Fruit fly (Drosophila melanogaster) whole organism, embryonic: ENCODE measurements around the gene Hr78.

ENCODE experiments used
- Ada2b ChIP-seq: fragments of 200-800 bp; sonication (Bioruptor generic); IDR thresholded peaks from 2 replicates; pipeline ENCODE4 v1.3.6; 2022; ENCODE audit warnings: missing biosample characterization, missing genetic modification characterization
- B-H1 ChIP-seq: fragments of 200-800 bp; sonication (Bioruptor generic); IDR thresholded peaks from 3 replicates; pipeline ENCODE4 v1.3.6; 2022; ENCODE audit warnings: missing biosample characterization, missing genetic modification characterization
- CG10274 ChIP-seq: fragments of 200-800 bp; sonication (Bioruptor generic); optimal IDR thresholded peaks from 3 replicates; lab custom pipeline; 2017; ENCODE audit warnings: missing biosample characterization, mild to moderate bottlenecking, missing genetic modification characterization
- CG10321 ChIP-seq: fragments of 200-800 bp; sonication (Bioruptor generic); IDR thresholded peaks from 2 replicates; pipeline ENCODE4 v1.3.6; 2022; ENCODE audit warnings: missing biosample characterization, missing genetic modification characterization
- CG11085 ChIP-seq: fragments of 200-800 bp; sonication (Bioruptor generic); IDR thresholded peaks from 2 replicates; pipeline ENCODE4 v1.3.6; 2022; ENCODE audit warnings: missing biosample characterization, missing genetic modification characterization
- CG12071 ChIP-seq: fragments of 200-800 bp; sonication (Bioruptor generic); optimal IDR thresholded peaks from 3 replicates; lab custom pipeline; 2018; ENCODE audit warnings: missing biosample characterization, mild to moderate bottlenecking, missing genetic modification characterization
- CG12744 ChIP-seq: fragments of 200-800 bp; sonication (Bioruptor generic); optimal IDR thresholded peaks from 2 replicates; lab custom pipeline; 2016; ENCODE audit warnings: missing biosample characterization, missing genetic modification characterization
- CG12942 ChIP-seq: fragments of 200-800 bp; sonication (Bioruptor generic); optimal IDR thresholded peaks from 3 replicates; lab custom pipeline; 2016; ENCODE audit warnings: missing biosample characterization, missing genetic modification characterization
- CG15011 ChIP-seq: fragments of 200-800 bp; sonication (Bioruptor generic); optimal IDR thresholded peaks from 3 replicates; lab custom pipeline; 2018; ENCODE audit warnings: missing biosample characterization, mild to moderate bottlenecking, missing genetic modification characterization
- CG15601 ChIP-seq: fragments of 200-800 bp; sonication (Bioruptor generic); optimal IDR thresholded peaks from 3 replicates; lab custom pipeline; 2019; ENCODE audit warnings: missing biosample characterization, mild to moderate bottlenecking, missing genetic modification characterization, moderate library complexity
- CG15696 ChIP-seq: fragments of 200-800 bp; sonication (Bioruptor generic); optimal IDR thresholded peaks from 2 replicates; lab custom pipeline; 2019; ENCODE audit warnings: missing biosample characterization, mild to moderate bottlenecking, missing genetic modification characterization, moderate library complexity
- CG2120 ChIP-seq: fragments of 200-800 bp; sonication (Bioruptor generic); optimal IDR thresholded peaks from 3 replicates; lab custom pipeline; 2016; ENCODE audit warnings: missing biosample characterization, missing genetic modification characterization
- CG2889 ChIP-seq: fragments of 200-800 bp; sonication (Bioruptor generic); IDR thresholded peaks from 3 replicates; pipeline ENCODE4 v1.3.6; 2022; ENCODE audit warnings: missing biosample characterization, missing genetic modification characterization
- CG30431 ChIP-seq: fragments of 200-800 bp; sonication (Bioruptor generic); optimal IDR thresholded peaks from 2 replicates; lab custom pipeline; 2017; ENCODE audit warnings: missing biosample characterization, missing genetic modification characterization
- CG34376 ChIP-seq: fragments of 200-800 bp; sonication (Bioruptor generic); optimal IDR thresholded peaks from 2 replicates; lab custom pipeline; 2018; ENCODE audit warnings: missing biosample characterization, mild to moderate bottlenecking, missing genetic modification characterization
- CG4328 ChIP-seq: fragments of 200-800 bp; sonication (Bioruptor generic); optimal IDR thresholded peaks from 3 replicates; lab custom pipeline; 2017; ENCODE audit warnings: missing biosample characterization, missing genetic modification reagents, missing genetic modification characterization
- CG7357 ChIP-seq: fragments of 200-800 bp; sonication (Bioruptor generic); IDR thresholded peaks from 3 replicates; pipeline ENCODE4 v1.3.6; 2022; ENCODE audit warnings: missing biosample characterization, missing genetic modification characterization
- CG7745 ChIP-seq: fragments of 200-800 bp; sonication (Bioruptor generic); optimal IDR thresholded peaks from 2 replicates; lab custom pipeline; 2018; ENCODE audit warnings: missing biosample characterization, mild to moderate bottlenecking, missing genetic modification characterization, moderate library complexity
- CG7786 ChIP-seq: fragments of 200-800 bp; sonication (Bioruptor generic); optimal IDR thresholded peaks from 2 replicates; lab custom pipeline; 2016; ENCODE audit warnings: missing biosample characterization, missing genetic modification characterization
- CG8359 ChIP-seq: fragments of 200-800 bp; sonication (Bioruptor generic); optimal IDR thresholded peaks from 2 replicates; lab custom pipeline; 2017; ENCODE audit warnings: missing biosample characterization, mild to moderate bottlenecking, missing genetic modification characterization, borderline replicate concordance
- CG9727 ChIP-seq: fragments of 200-800 bp; sonication (Bioruptor generic); optimal IDR thresholded peaks from 3 replicates; lab custom pipeline; 2017; ENCODE audit warnings: missing biosample characterization, mild to moderate bottlenecking, missing genetic modification characterization
- CkIIα-i1 ChIP-seq: fragments of 200-800 bp; sonication (Bioruptor generic); IDR thresholded peaks from 2 replicates; pipeline ENCODE4 v1.3.6; 2022; ENCODE audit warnings: missing biosample characterization, missing genetic modification characterization
- E2f2 ChIP-seq: fragments of 200-800 bp; sonication (Bioruptor generic); IDR thresholded peaks from 2 replicates; pipeline ENCODE4 v1.3.6; 2022; ENCODE audit warnings: missing biosample characterization, missing genetic modification characterization
- GATAe ChIP-seq: fragments of 200-800 bp; sonication (Bioruptor generic); conservative IDR thresholded peaks from 2 replicates; pipeline ENCODE4 v1.3.6; 2022; ENCODE audit warnings: missing biosample characterization, missing genetic modification characterization
- Gsc ChIP-seq: fragments of 200-800 bp; sonication (Bioruptor generic); IDR thresholded peaks from 2 replicates; pipeline ENCODE4 v1.3.6; 2022; ENCODE audit warnings: missing biosample characterization, missing genetic modification characterization
- HLHmδ ChIP-seq: fragments of 200-800 bp; sonication (Bioruptor generic); optimal IDR thresholded peaks from 2 replicates; lab custom pipeline; 2018; ENCODE audit warnings: missing biosample characterization, mild to moderate bottlenecking, missing genetic modification characterization, moderate library complexity
- Max ChIP-seq: fragments of 200-800 bp; sonication (Bioruptor generic); optimal IDR thresholded peaks from 2 replicates; lab custom pipeline; 2016; ENCODE audit warnings: missing biosample characterization, mild to moderate bottlenecking, missing genetic modification characterization
- NK7.1 ChIP-seq: fragments of 200-800 bp; sonication (Bioruptor generic); optimal IDR thresholded peaks from 3 replicates; lab custom pipeline; 2016; ENCODE audit warnings: missing biosample characterization, missing genetic modification characterization
- Opbp ChIP-seq: fragments of 200-800 bp; sonication (Bioruptor generic); IDR thresholded peaks from 3 replicates; pipeline ENCODE4 v1.3.6; 2022; ENCODE audit warnings: missing biosample characterization, missing genetic modification characterization; ENCODE audit not compliant: partially characterized antibody
- Rx ChIP-seq: fragments of 200-800 bp; sonication (Bioruptor generic); IDR thresholded peaks from 2 replicates; pipeline ENCODE4 v1.3.6; 2022; ENCODE audit warnings: missing biosample characterization, missing genetic modification characterization
- Six4 ChIP-seq: fragments of 200-800 bp; sonication (Bioruptor generic); optimal IDR thresholded peaks from 2 replicates; lab custom pipeline; 2016; ENCODE audit warnings: missing biosample characterization, missing genetic modification characterization
- TFAM ChIP-seq: fragments of 200-800 bp; sonication (Bioruptor generic); optimal IDR thresholded peaks from 2 replicates; lab custom pipeline; 2017; ENCODE audit warnings: missing biosample characterization, missing genetic modification characterization, inconsistent platforms
- caup ChIP-seq: fragments of 200-800 bp; sonication (Bioruptor generic); optimal IDR thresholded peaks from 3 replicates; lab custom pipeline; 2017; ENCODE audit warnings: missing biosample characterization, mild to moderate bottlenecking, missing genetic modification characterization, moderate library complexity; ENCODE audit not compliant: severe bottlenecking
- dm ChIP-seq: fragments of 200-800 bp; sonication (Bioruptor generic); optimal IDR thresholded peaks from 3 replicates; lab custom pipeline; 2016; ENCODE audit warnings: missing biosample characterization, missing genetic modification characterization
- fd64A ChIP-seq: fragments of 200-800 bp; sonication (Bioruptor generic); optimal IDR thresholded peaks from 3 replicates; lab custom pipeline; 2018; ENCODE audit warnings: missing biosample characterization, mild to moderate bottlenecking, missing genetic modification characterization
- gcm ChIP-seq: fragments of 200-800 bp; sonication (Bioruptor generic); optimal IDR thresholded peaks from 2 replicates; lab custom pipeline; 2019; ENCODE audit warnings: missing biosample characterization, mild to moderate bottlenecking, missing genetic modification characterization, moderate library complexity
- klu ChIP-seq: fragments of 200-800 bp; sonication (Bioruptor generic); IDR thresholded peaks from 2 replicates; pipeline ENCODE4 v1.3.6; 2022; ENCODE audit warnings: missing biosample characterization, missing genetic modification characterization
- lbe ChIP-seq: fragments of 200-800 bp; sonication (Bioruptor generic); optimal IDR thresholded peaks from 2 replicates; lab custom pipeline; 2016; ENCODE audit warnings: missing biosample characterization, mild to moderate bottlenecking, missing genetic modification characterization
- luna ChIP-seq: fragments of 200-800 bp; sonication (Bioruptor generic); optimal IDR thresholded peaks from 2 replicates; lab custom pipeline; 2016; ENCODE audit warnings: missing biosample characterization, missing genetic modification characterization
- nerfin-1 ChIP-seq: fragments of 200-800 bp; sonication (Bioruptor generic); optimal IDR thresholded peaks from 3 replicates; lab custom pipeline; 2019; ENCODE audit warnings: missing biosample characterization, mild to moderate bottlenecking, missing genetic modification characterization, moderate library complexity
- pan ChIP-seq, 4 experiments: fragments of >200 bp in 3 of 4; fragments of 200-800 bp in 1 of 4; sonication (Bioruptor generic) in 1 of 4; optimal IDR thresholded peaks in 3 of 4; IDR thresholded peaks in 1 of 4; 2 replicates each; pipeline versions ENCODE4 v1.3.6 to Lab custom; 2017 to 2022; ENCODE audit warnings: missing biosample characterization in 2 of 4, missing genetic modification characterization in 2 of 4, mixed read lengths in 1 of 4
- phol ChIP-seq: fragments of 200-800 bp; sonication (Bioruptor generic); optimal IDR thresholded peaks from 3 replicates; lab custom pipeline; 2018; ENCODE audit warnings: missing biosample characterization, mild to moderate bottlenecking, missing genetic modification characterization, moderate library complexity
- prd ChIP-seq, 3 experiments: fragments of >200 bp in 2 of 3; fragments of 200-800 bp in 1 of 3; sonication (Bioruptor generic) in 1 of 3; optimal IDR thresholded peaks in 2 of 3; IDR thresholded peaks in 1 of 3; 2 replicates in 2 of 3; 3 replicates in 1 of 3; pipeline versions ENCODE4 v1.3.6 to Lab custom; 2017 to 2022; ENCODE audit warnings: missing biosample characterization in 1 of 3, missing genetic modification characterization in 1 of 3
- ranshi ChIP-seq: fragments of 200-800 bp; sonication (Bioruptor generic); IDR thresholded peaks from 2 replicates; pipeline ENCODE4 v1.3.6; 2022; ENCODE audit warnings: missing biosample characterization, missing genetic modification characterization
- sna ChIP-seq: fragments of 200-800 bp; sonication (Bioruptor generic); IDR thresholded peaks from 2 replicates; pipeline ENCODE4 v1.3.6; 2022; ENCODE audit warnings: missing biosample characterization, missing genetic modification characterization; ENCODE audit not compliant: partially characterized antibody
- sqz ChIP-seq: fragments of 200-800 bp; sonication (Bioruptor generic); optimal IDR thresholded peaks from 3 replicates; lab custom pipeline; 2018; ENCODE audit warnings: missing biosample characterization, mild to moderate bottlenecking, missing genetic modification characterization
- stwl ChIP-seq: fragments of 200-800 bp; sonication (Bioruptor generic); optimal IDR thresholded peaks from 3 replicates; lab custom pipeline; 2018; ENCODE audit warnings: missing biosample characterization, mild to moderate bottlenecking, missing genetic modification characterization, moderate library complexity

The Hr78 gene

DNA sequence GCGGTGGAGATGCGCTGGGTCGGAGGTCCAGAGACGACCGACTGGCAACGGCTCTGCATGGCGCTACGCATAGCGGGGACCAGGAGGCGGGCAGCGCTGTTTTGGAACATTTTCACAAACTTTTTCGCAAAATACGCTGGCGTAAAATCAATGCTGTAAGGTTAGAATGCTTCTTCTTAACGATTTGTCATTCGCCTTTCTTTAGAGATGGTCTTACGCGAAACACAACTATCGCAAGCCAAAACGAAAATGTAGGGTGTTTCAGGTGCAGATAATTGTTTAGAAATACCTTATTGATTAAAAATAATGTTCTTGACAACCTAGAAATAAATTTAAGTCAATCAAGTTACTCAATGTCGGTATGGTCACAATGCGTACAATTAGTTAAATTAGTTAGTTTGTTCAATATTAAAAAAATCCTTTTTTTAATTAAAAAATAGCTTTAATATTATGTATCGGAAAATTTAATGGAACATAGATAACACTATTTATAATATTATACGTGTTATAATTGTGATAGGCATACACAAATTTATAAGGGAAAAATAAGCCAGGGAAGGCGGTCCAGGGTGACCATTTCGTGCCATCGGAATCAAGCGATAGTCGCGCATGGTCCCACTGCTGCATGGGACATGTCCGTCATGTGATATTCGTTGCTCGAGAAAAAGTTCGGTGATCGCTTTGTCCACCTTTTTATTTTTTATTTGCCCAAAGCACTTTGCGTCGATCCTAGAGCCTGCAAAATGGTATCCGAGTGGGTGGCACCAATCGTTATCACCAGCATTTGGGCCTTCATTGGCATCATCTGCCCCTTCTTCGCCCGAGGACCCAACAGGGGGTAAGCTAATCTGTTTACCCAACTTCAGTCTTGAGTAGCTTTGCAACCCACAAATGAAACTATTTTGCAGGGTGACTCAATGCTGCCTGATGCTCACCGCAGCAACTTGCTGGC is 42.2 kb upstream of the Hr78 start, which contains the start of the genes COX8 and VhaM9.7-b (continued):
- TF ChIP-seq phol (tag; lab: Kevin White, UChicago) (peak; percentile 77), Opbp (GFP tag; lab: Robert Waterston, UW) (peak; percentile 60), CG12942 (GFP tag; lab: Kevin White, UChicago) (peak; percentile 34), CG10321 (no peak), dm (GFP tag; lab: Kevin White, UChicago) (peak; percentile 12), Gsc (GFP tag; lab: Robert Waterston, UW) (no peak), B-H1 (GFP tag; lab: Robert Waterston, UW) (no peak), CkIIα-i1 (GFP tag; lab: Robert Waterston, UW) (no peak), klu (GFP tag; lab: Robert Waterston, UW) (peak; percentile 58; the same call in 1 of the 2 replicates), E2f2 (GFP tag; lab: Robert Waterston, UW) (0 out of 2 replicates have a peak, but pooled peaks have one; percentile 30), CG15696 (peak; percentile 43), CG11085 (GFP tag; lab: Robert Waterston, UW) (no peak; the same call in none of the 2 replicates), CG10274 (GFP tag; lab: Kevin White, UChicago) (no peak), CG7357 (GFP tag; lab: Robert Waterston, UW) (no peak), lbe (GFP tag; lab: Kevin White, UChicago) (peak; percentile 38), nerfin-1 (tag; lab: Kevin White, UChicago) (no peak), CG2120 (GFP tag; lab: Kevin White, UChicago) (peak; percentile 72), CG8359 (GFP tag; lab: Kevin White, UChicago) (no peak), CG15011 (no peak), CG34376 (peak; percentile 27), fd64A (GFP tag; lab: Kevin White, UChicago) (no peak), HLHmδ (GFP tag; lab: Kevin White, UChicago) (no peak), CG15601 (tag; lab: Kevin White, UChicago) (no peak), CG30431 (GFP tag; lab: Kevin White, UChicago) (no peak), luna (GFP tag; lab: Kevin White, UChicago) (peak; percentile 1), stwl (peak; percentile 36), Rx (GFP tag; lab: Robert Waterston, UW) (peak; percentile 37; the same call in 1 of the 2 replicates), sna (GFP tag; lab: Robert Waterston, UW) (no peak; the same call in 1 of the 2 replicates), CG2889 (GFP tag; lab: Robert Waterston, UW) (0 out of 3 replicates have a peak, but pooled peaks have one; percentile 22), CG12071 (GFP tag; lab: Kevin White, UChicago) (no peak), TFAM (GFP tag; lab: Kevin White, UChicago) (no peak), prd (optimal IDR thresholded peaks at IDR 0.05; lab: Kevin White, UChicago) (no peak), prd (GFP tag; IDR thresholded peaks at IDR 0.05; lab: Robert Waterston, UW) (peak; percentile 78; the same call in 2 of the 3 replicates), CG12744 (GFP tag; lab: Kevin White, UChicago) (no peak), Six4 (GFP tag; lab: Kevin White, UChicago) (peak; percentile 54), caup (GFP tag; lab: Kevin White, UChicago) (no peak), GATAe (GFP tag; lab: Robert Waterston, UW) (no peak), Ada2b (GFP tag; lab: Robert Waterston, UW) (no peak), CG9727 (GFP tag; lab: Kevin White, UChicago) (no peak), NK7.1 (GFP tag; lab: Kevin White, UChicago) (no peak), Max (GFP tag; lab: Kevin White, UChicago) (peak; percentile 58), sqz (GFP tag; lab: Kevin White, UChicago) (no peak), pan (optimal IDR thresholded peaks at IDR 0.05; lab: Kevin White, UChicago) (no peak), pan (GFP tag; optimal IDR thresholded peaks at IDR 0.05 in 1 of 2, IDR thresholded peaks at IDR 0.05 in 1 of 2) (peak in 1 of 2 experiments; percentile 37), ranshi (peak; percentile 73), CG4328 (GFP tag; lab: Kevin White, UChicago) (peak; percentile 8), gcm (GFP tag; lab: Kevin White, UChicago) (no peak), CG7786 (GFP tag; lab: Kevin White, UChicago) (peak; percentile 30), CG7745 (tag; lab: Kevin White, UChicago) (no peak)
